Worm (Caenorhabditis elegans) whole organism, midembryonic: Measurements from ENCODE around the gene drd-50.
A peak's percentile ranks its signal among the peaks of the same experiment; 100 is the strongest.

Experiments used
- flt-1 ChIP-seq: fragments of 200-800 bp; sonication (Bioruptor generic); IDR thresholded peaks from 2 replicates; pipeline ENCODE4 v1.3.6; 2022; ENCODE audit warnings: missing genetic modification characterization, missing compliant biosample characterization
- tab-1 ChIP-seq: fragments of 200-800 bp; sonication (Bioruptor generic); IDR thresholded peaks from 2 replicates; pipeline ENCODE4 v1.3.6; 2022; ENCODE audit warnings: missing genetic modification characterization, missing compliant biosample characterization

DNA sequence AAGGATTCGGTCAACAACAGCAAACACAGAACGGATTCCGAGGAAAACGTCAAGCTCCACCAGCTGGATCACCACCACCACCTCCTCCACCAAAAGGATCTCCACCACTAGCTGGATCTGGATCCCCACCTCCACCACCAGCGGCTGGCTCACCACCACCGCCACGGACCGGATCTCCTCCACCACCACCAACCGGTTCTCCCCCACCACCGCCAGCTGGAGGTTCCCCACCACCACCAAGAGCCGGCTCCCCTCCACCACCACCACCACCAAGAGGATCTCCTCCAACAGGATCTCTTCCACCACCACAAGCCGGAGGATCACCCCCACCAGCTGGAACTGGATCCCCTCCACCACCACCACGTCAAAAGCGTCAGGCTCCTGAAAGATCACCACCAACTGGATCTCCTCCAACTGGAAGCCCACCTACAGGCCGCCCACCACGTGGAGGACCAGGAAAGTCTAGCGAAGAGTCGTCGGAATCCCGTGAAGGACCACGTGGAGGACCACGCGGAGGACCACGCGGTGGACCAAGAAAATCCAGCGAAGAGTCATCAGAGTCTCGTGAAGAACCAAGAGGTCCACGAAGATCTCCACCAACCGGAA lies 40.7 kb upstream of the drd-50 start:
- TF ChIP-seq tab-1 (GFP tag; lab: Robert Waterston, UW) (0 out of 2 replicates have a peak, but pooled peaks have one; percentile 38), flt-1 (GFP tag; lab: Robert Waterston, UW) (0 out of 2 replicates have a peak, but pooled peaks have one; percentile 26)
